Worm (Caenorhabditis elegans) whole organism, L1 larva: ENCODE results near the gene F09B9.4.

Source experiments
- F16B12.6 ChIP-seq: fragments of 150-350 bp; optimal IDR thresholded peaks from 2 replicates; lab custom pipeline; 2014; ENCODE audit warnings: missing biosample characterization, missing genetic modification characterization
- ama-1 ChIP-seq: fragments of 150-350 bp; optimal IDR thresholded peaks from 2 replicates; lab custom pipeline; 2014
- ceh-82 ChIP-seq, 3 experiments: fragments of 150-350 bp in 1 of 3; sonication (generic microtip) in 2 of 3; optimal IDR thresholded peaks; 2 replicates each; lab custom pipeline; 2014 to 2017; ENCODE audit warnings: missing biosample characterization in 3 of 3, missing genetic modification characterization in 3 of 3
- elt-3 ChIP-seq, 6 experiments: fragments of 150-350 bp in 1 of 6; sonication (generic microtip); optimal IDR thresholded peaks; 2 replicates each; lab custom pipeline; 2017 to 2018; ENCODE audit warnings: missing biosample characterization in 6 of 6, missing genetic modification characterization in 6 of 6, inconsistent platforms in 1 of 6
- mab-9 ChIP-seq: fragments of 200-800 bp; sonication (Bioruptor generic); IDR thresholded peaks from 2 replicates; pipeline ENCODE4 v1.3.6; 2022; ENCODE audit warnings: missing genetic modification reagents, missing genetic modification characterization, missing compliant biosample characterization
- mdl-1 ChIP-seq, 2 experiments: fragments of 150-350 bp; optimal IDR thresholded peaks; 2 replicates each; lab custom pipeline; 2014 to 2017; ENCODE audit warnings: missing biosample characterization in 2 of 2, missing genetic modification characterization in 2 of 2, inconsistent platforms in 1 of 2
- mef-2 ChIP-seq: fragments of 150-350 bp; optimal IDR thresholded peaks from 2 replicates; lab custom pipeline; 2014; ENCODE audit warnings: missing biosample characterization, missing genetic modification characterization
- mep-1 ChIP-seq: fragments of 150-350 bp; optimal IDR thresholded peaks from 2 replicates; lab custom pipeline; 2014; ENCODE audit warnings: missing biosample characterization, missing genetic modification characterization
- nhr-76 ChIP-seq: sonication (generic microtip); optimal IDR thresholded peaks from 2 replicates; lab custom pipeline; 2017; ENCODE audit warnings: missing biosample characterization, missing genetic modification characterization
- nhr-77 ChIP-seq: fragments of 150-350 bp; optimal IDR thresholded peaks from 2 replicates; lab custom pipeline; 2014; ENCODE audit warnings: missing biosample characterization, missing genetic modification characterization
- unc-62 ChIP-seq: fragments of 150-350 bp; optimal IDR thresholded peaks from 2 replicates; lab custom pipeline; 2014; ENCODE audit warnings: missing biosample characterization, missing genetic modification reagents, missing genetic modification characterization
- ztf-4 ChIP-seq: fragments of 150-350 bp; optimal IDR thresholded peaks from 2 replicates; lab custom pipeline; 2014; ENCODE audit warnings: missing biosample characterization, missing genetic modification characterization

ce11 chrX:10133082-10133481 is 27.3 kb upstream of the F09B9.4 start, which contains the start of gene unc-58:
- TF ChIP-seq mdl-1 (tag; optimal IDR thresholded peaks at IDR 0.05; lab: Kevin White, UChicago) (no peak), mab-9 (GFP tag; lab: Robert Waterston, UW) (no peak), mep-1 (no peak), ceh-82 (tag; optimal IDR thresholded peaks at IDR 0.05; lab: Kevin White, UChicago) (no peak), nhr-77 (tag; lab: Kevin White, UChicago) (no peak), unc-62 (GFP tag; lab: Kevin White, UChicago) (no peak), mef-2 (tag; lab: Kevin White, UChicago) (no peak), nhr-76 (tag; lab: Kevin White, UChicago) (no peak), F16B12.6 (tag; lab: Kevin White, UChicago) (no peak), ztf-4 (tag; lab: Kevin White, UChicago) (no peak), elt-3 (tag; optimal IDR thresholded peaks at IDR 0.05; lab: Kevin White, UChicago) (no peak), ama-1 (no peak)
